Worm (Caenorhabditis elegans) whole organism, L4 larva: ENCODE results near the gene tba-8.

Experiments used
- F49E8.2 ChIP-seq: sonication (generic microtip); optimal IDR thresholded peaks from 2 replicates; lab custom pipeline; 2016; ENCODE audit warnings: missing compliant biosample characterization, mild to moderate bottlenecking, missing genetic modification characterization, borderline replicate concordance
- aly-2 ChIP-seq: sonication (generic microtip); optimal IDR thresholded peaks from 2 replicates; lab custom pipeline; 2018; ENCODE audit warnings: missing biosample characterization, missing genetic modification characterization
- ceh-44 ChIP-seq: fragments of 200-800 bp; sonication (Bioruptor generic); IDR thresholded peaks from 2 replicates; pipeline ENCODE4 v1.3.6; 2022; ENCODE audit warnings: missing genetic modification reagents, missing genetic modification characterization, missing compliant biosample characterization
- ceh-82 ChIP-seq: sonication (generic microtip); optimal IDR thresholded peaks from 2 replicates; lab custom pipeline; 2017; ENCODE audit warnings: missing biosample characterization, missing genetic modification characterization
- cey-2 ChIP-seq: sonication (generic microtip); optimal IDR thresholded peaks from 3 replicates; lab custom pipeline; 2017; ENCODE audit warnings: missing genetic modification characterization, mild to moderate bottlenecking, missing compliant biosample characterization, antibody characterized with exemption, borderline replicate concordance; ENCODE audit not compliant: insufficient read depth
- dmd-8 ChIP-seq: fragments of 200-800 bp; sonication (Bioruptor generic); IDR thresholded peaks from 2 replicates; pipeline ENCODE4 v1.3.6; 2022; ENCODE audit warnings: missing genetic modification characterization, missing compliant biosample characterization
- lsy-2 ChIP-seq, 2 experiments: fragments of 150-350 bp in 1 of 2; sonication (generic microtip) in 1 of 2; optimal IDR thresholded peaks; 2 replicates each; lab custom pipeline; 2014 to 2017; ENCODE audit warnings: missing biosample characterization in 2 of 2, missing genetic modification characterization in 2 of 2
- mdl-1 ChIP-seq, 2 experiments: fragments of 150-350 bp in 1 of 2; sonication (generic microtip) in 1 of 2; optimal IDR thresholded peaks; 2 replicates each; lab custom pipeline; 2014 to 2017; ENCODE audit warnings: missing biosample characterization in 2 of 2, missing genetic modification characterization in 2 of 2
- mxl-3 ChIP-seq: fragments of 200-800 bp; sonication (Bioruptor generic); optimal IDR thresholded peaks from 2 replicates; lab custom pipeline; 2018; ENCODE audit warnings: mild to moderate bottlenecking, missing genetic modification characterization, missing compliant biosample characterization
- pha-4 ChIP-seq, 2 experiments: fragments of 150-350 bp in 1 of 2; fragments of 200-800 bp in 1 of 2; sonication (Bioruptor generic) in 1 of 2; IDR thresholded peaks in 1 of 2; optimal IDR thresholded peaks in 1 of 2; 2 replicates each; pipeline versions ENCODE4 v1.3.6 to Lab custom; 2014 to 2022; ENCODE audit warnings: missing genetic modification characterization in 2 of 2, missing genetic modification reagents in 2 of 2, missing biosample characterization in 1 of 2, missing compliant biosample characterization in 1 of 2
- pqm-1 ChIP-seq: sonication (generic microtip); optimal IDR thresholded peaks from 2 replicates; lab custom pipeline; 2017; ENCODE audit warnings: missing biosample characterization, missing genetic modification characterization
- unc-39 ChIP-seq: sonication (generic microtip); optimal IDR thresholded peaks from 2 replicates; lab custom pipeline; 2017; ENCODE audit warnings: missing biosample characterization, missing genetic modification characterization
- zip-2 ChIP-seq: fragments of 150-350 bp; optimal IDR thresholded peaks from 2 replicates; lab custom pipeline; 2014; ENCODE audit warnings: missing biosample characterization, missing genetic modification characterization

- TF ChIP-seq unc-39 (no peak), ceh-44 (no peak), aly-2 (tag; lab: Kevin White, UChicago) (no peak), zip-2 (no peak), ceh-82 (tag; lab: Kevin White, UChicago) (no peak), pha-4 (GFP tag; IDR thresholded peaks at IDR 0.05; lab: Robert Waterston, UW) (no peak), pha-4 (tag; optimal IDR thresholded peaks at IDR 0.05; lab: Kevin White, UChicago) (no peak), cey-2 (tag; lab: Kevin White, UChicago) (no peak), dmd-8 (GFP tag; lab: Robert Waterston, UW) (no peak), pqm-1 (tag; lab: Kevin White, UChicago) (no peak), mdl-1 (tag; optimal IDR thresholded peaks at IDR 0.05; lab: Kevin White, UChicago) (no peak), mxl-3 (GFP tag; lab: Kevin White, UChicago) (no peak), lsy-2 (tag; optimal IDR thresholded peaks at IDR 0.05; lab: Kevin White, UChicago) (no peak), F49E8.2 (tag; lab: Kevin White, UChicago) (no peak)
These were observed 8.8 kb downstream of the tba-8 start, which contains the start of gene ZK899.7 for ce11 chrX:9449330-9449729.
